Worm (Caenorhabditis elegans): ENCODE measurements around the gene disl-2.

DNA sequence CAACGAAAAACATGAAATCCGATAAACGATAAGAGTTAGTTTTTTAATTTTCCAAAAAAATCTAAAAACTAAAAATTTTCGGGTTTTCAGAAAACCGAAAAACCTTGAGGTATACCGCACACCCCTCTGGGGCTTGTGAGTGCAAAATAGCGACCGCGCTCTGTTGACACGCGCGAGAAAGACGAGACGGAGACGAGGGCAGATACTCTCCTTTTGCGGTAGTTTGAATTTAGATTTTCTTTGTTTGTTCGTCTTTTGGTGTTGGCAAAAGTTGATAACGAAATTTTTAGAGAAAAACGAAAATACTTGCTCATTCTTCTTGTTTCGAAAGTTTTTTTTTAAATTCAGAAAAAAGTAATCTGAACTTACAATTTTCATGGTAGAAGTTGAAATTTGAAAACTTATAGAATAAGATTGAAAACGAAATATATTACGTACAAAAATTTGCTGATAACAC is 37.3 kb upstream of the disl-2 start, which contains the start of the genes W03A5.2 and Y32H12A.8:
- TF ChIP-seq klf-2 (GFP tag; conservative IDR thresholded peaks at IDR 0.05) (no peak), tab-1 (GFP tag; IDR thresholded peaks at IDR 0.05) (no peak), cog-1 (tag; optimal IDR thresholded peaks at IDR 0.05) (no peak), T22C8.4 (GFP tag; IDR thresholded peaks at IDR 0.05) (no peak), ztf-23 (GFP tag; IDR thresholded peaks at IDR 0.05) (no peak), med-1 (GFP tag; optimal IDR thresholded peaks at IDR 0.05; ENCODE audit: insufficient read depth) (no peak), flt-1 (GFP tag; IDR thresholded peaks at IDR 0.05) (no peak), ztf-29 (GFP tag; IDR thresholded peaks at IDR 0.05) (peak; percentile 64; the same call in 1 of the 2 replicates), ref-1 (GFP tag; conservative IDR thresholded peaks at IDR 0.05) (no peak)

All from whole organism, midembryonic.